Worm (Caenorhabditis elegans): ENCODE results near the gene T26A5.8.

DNA sequence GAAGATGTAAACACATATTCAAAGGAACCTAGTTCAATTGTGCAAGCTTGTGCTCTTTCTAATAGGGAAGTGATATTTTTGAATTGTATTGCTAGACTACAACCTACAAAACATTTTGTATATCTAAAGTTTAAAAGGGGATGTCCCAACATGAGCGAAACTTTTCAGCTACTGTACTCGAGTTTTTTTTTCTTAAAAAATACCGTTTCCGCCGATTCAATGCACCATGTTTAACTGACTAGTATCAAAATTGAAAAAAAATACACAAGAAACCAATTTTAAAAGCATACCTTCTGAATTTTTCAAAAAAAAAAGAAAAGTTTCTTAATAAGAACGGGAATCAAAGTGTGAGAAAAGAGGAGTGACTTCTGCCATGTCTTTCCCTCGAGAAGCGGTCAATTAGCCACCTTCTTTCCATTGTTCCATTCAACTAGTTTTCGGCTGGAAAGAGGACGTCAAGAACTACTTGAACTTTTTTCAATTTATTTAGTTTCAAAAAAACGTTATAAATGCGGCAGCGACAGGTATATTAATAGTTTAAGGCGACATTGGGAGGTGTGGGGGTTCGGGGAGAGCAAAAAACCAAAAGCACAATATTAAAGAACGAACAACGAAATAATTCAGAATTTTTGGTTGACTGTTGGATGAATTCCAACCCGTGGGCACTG lies 47.2 kb downstream of the T26A5.8 start, which contains the start of gene nas-4:
- TF ChIP-seq ztf-29 (GFP tag; IDR thresholded peaks at IDR 0.05) (no peak), flt-1 (GFP tag; IDR thresholded peaks at IDR 0.05) (no peak), ref-1 (GFP tag; conservative IDR thresholded peaks at IDR 0.05) (no peak), T22C8.4 (GFP tag; IDR thresholded peaks at IDR 0.05) (no peak)
